Fruit fly (Drosophila melanogaster): Measurements from ENCODE around the gene CG11247.

Gene CG11247

dm6 chr3L:21679687-21680086 is 48.9 kb downstream of the CG11247 start, which contains the start of the genes Als2 and CG11248 (continued):
- TF ChIP-seq CG31224 (GFP tag; IDR thresholded peaks at IDR 0.05): peak; percentile 34; the same call in 1 of the 2 replicates
- TF ChIP-seq ara (GFP tag; IDR thresholded peaks at IDR 0.05): no peak
- TF ChIP-seq hkb (optimal IDR thresholded peaks at IDR 0.05): no peak
- peak; percentile 61 for TF ChIP-seq hkb (GFP tag; IDR thresholded peaks at IDR 0.05)
- peak; percentile 69 for TF ChIP-seq CG15601 (tag; optimal IDR thresholded peaks at IDR 0.05)
- peak; percentile 46 for TF ChIP-seq en (GFP tag; optimal IDR thresholded peaks at IDR 0.05)
- TF ChIP-seq pum (GFP tag; optimal IDR thresholded peaks at IDR 0.05): peak; percentile 76
- TF ChIP-seq esg (GFP tag; conservative IDR thresholded peaks at IDR 0.05): peak; percentile 62
- no peak for TF ChIP-seq CG11696 (GFP tag; IDR thresholded peaks at IDR 0.05)
- no peak for TF ChIP-seq eve (GFP tag; optimal IDR thresholded peaks at IDR 0.05)
- TF ChIP-seq Rfx (GFP tag; IDR thresholded peaks at IDR 0.05): peak; percentile 80
- TF ChIP-seq lov (optimal IDR thresholded peaks at IDR 0.05): no peak
- no peak for TF ChIP-seq lov (GFP tag; IDR thresholded peaks at IDR 0.05)
- TF ChIP-seq CG10274 (GFP tag; optimal IDR thresholded peaks at IDR 0.05): no peak
- peak; percentile 66 for TF ChIP-seq Atf-2 (GFP tag; optimal IDR thresholded peaks at IDR 0.05)
- no peak for TF ChIP-seq CG2875 (GFP tag; optimal IDR thresholded peaks at IDR 0.05)
- peak; percentile 81 for TF ChIP-seq CG1602 (GFP tag; optimal IDR thresholded peaks at IDR 0.05)
- peak; percentile 76 for TF ChIP-seq sisA (GFP tag; IDR thresholded peaks at IDR 0.05)
- peak; percentile 52 for TF ChIP-seq CG1233 (GFP tag; optimal IDR thresholded peaks at IDR 0.05)
- no peak for TF ChIP-seq Dref (GFP tag; IDR thresholded peaks at IDR 0.05)
- peak; percentile 69 for TF ChIP-seq zfh2 (GFP tag; optimal IDR thresholded peaks at IDR 0.05)
- peak; percentile 98 for TF ChIP-seq CG15514 (GFP tag; optimal IDR thresholded peaks at IDR 0.05)
- TF ChIP-seq Kr (GFP tag; optimal IDR thresholded peaks at IDR 0.05): no peak
- peak; percentile 55 for TF ChIP-seq Camta (GFP tag; optimal IDR thresholded peaks at IDR 0.05)
- peak; percentile 69; the same call in 2 of the 3 replicates for TF ChIP-seq CG34422 (GFP tag; IDR thresholded peaks at IDR 0.05)
- TF ChIP-seq CG3995 (GFP tag; optimal IDR thresholded peaks at IDR 0.05): peak; percentile 87
- TF ChIP-seq zfh1 (GFP tag; IDR thresholded peaks at IDR 0.05): 0 out of 3 replicates have a peak, but pooled peaks have one; percentile 47
- peak; percentile 54 for TF ChIP-seq Ets97D (GFP tag; optimal IDR thresholded peaks at IDR 0.05)
- no peak for TF ChIP-seq Trl (optimal IDR thresholded peaks at IDR 0.05)
- peak; percentile 71 for TF ChIP-seq Trl (GFP tag; optimal IDR thresholded peaks at IDR 0.05)
- peak; percentile 59 for TF ChIP-seq Side (GFP tag; optimal IDR thresholded peaks at IDR 0.05)
- peak; percentile 83 for TF ChIP-seq grau (tag; optimal IDR thresholded peaks at IDR 0.05)
- peak; percentile 43 for TF ChIP-seq CG7271 (tag; optimal IDR thresholded peaks at IDR 0.05)
- TF ChIP-seq fu2 (GFP tag; optimal IDR thresholded peaks at IDR 0.05): peak; percentile 63
- peak; percentile 69 for TF ChIP-seq Oli (tag; optimal IDR thresholded peaks at IDR 0.05)
- TF ChIP-seq ab (GFP tag; optimal IDR thresholded peaks at IDR 0.05): no peak
- TF ChIP-seq E2f1 (GFP tag; IDR thresholded peaks at IDR 0.05): peak; percentile 63
- TF ChIP-seq CG8290 (GFP tag; optimal IDR thresholded peaks at IDR 0.05): no peak
- TF ChIP-seq CG8290 (tag; optimal IDR thresholded peaks at IDR 0.05): peak in 1 of 2 experiments; percentile 3
- peak; percentile 50 for TF ChIP-seq CG30431 (GFP tag; optimal IDR thresholded peaks at IDR 0.05)
- no peak for TF ChIP-seq dan (GFP tag; IDR thresholded peaks at IDR 0.05)
- TF ChIP-seq lola (GFP tag; optimal IDR thresholded peaks at IDR 0.05): peak in 1 of 3 experiments; percentile 82
- TF ChIP-seq CG10431 (GFP tag; optimal IDR thresholded peaks at IDR 0.05): no peak
- TF ChIP-seq CG16863 (GFP tag; optimal IDR thresholded peaks at IDR 0.05): peak; percentile 49
- TF ChIP-seq lmd (GFP tag; IDR thresholded peaks at IDR 0.05): peak; percentile 74
- peak; percentile 79 for TF ChIP-seq CG12659 (GFP tag; optimal IDR thresholded peaks at IDR 0.05)
- TF ChIP-seq Myb (GFP tag; optimal IDR thresholded peaks at IDR 0.05): peak; percentile 4
- no peak for TF ChIP-seq CG16813 (GFP tag; IDR thresholded peaks at IDR 0.05; ENCODE audit: partially characterized antibody)
- TF ChIP-seq mirr (GFP tag; optimal IDR thresholded peaks at IDR 0.05): no peak
- peak; percentile 85 for TF ChIP-seq CG30403 (GFP tag; optimal IDR thresholded peaks at IDR 0.05)
- TF ChIP-seq CG10959 (GFP tag; IDR thresholded peaks at IDR 0.05): peak; percentile 43
- TF ChIP-seq stc (GFP tag; IDR thresholded peaks at IDR 0.05): 0 out of 2 replicates have a peak, but pooled peaks have one; percentile 22
- peak; percentile 82 for TF ChIP-seq stwl (tag; optimal IDR thresholded peaks at IDR 0.05)
